Worm (Caenorhabditis elegans) whole organism, L3 larva: ENCODE measurements around the gene C17E7.9.

Experiments used
- R02D3.7 ChIP-seq: fragments of 150-350 bp; optimal IDR thresholded peaks from 2 replicates; lab custom pipeline; 2014; ENCODE audit warnings: missing biosample characterization, missing genetic modification characterization
- ZK546.5 ChIP-seq: sonication (generic microtip); optimal IDR thresholded peaks from 2 replicates; lab custom pipeline; 2017; ENCODE audit warnings: missing biosample characterization, missing genetic modification characterization
- aly-2 ChIP-seq: fragments of 150-350 bp; optimal IDR thresholded peaks from 2 replicates; lab custom pipeline; 2014; ENCODE audit warnings: missing biosample characterization, missing genetic modification characterization
- ama-1 ChIP-seq: fragments of 150-350 bp; optimal IDR thresholded peaks from 2 replicates; lab custom pipeline; 2018
- ceh-28 ChIP-seq: fragments of 150-350 bp; optimal IDR thresholded peaks from 2 replicates; lab custom pipeline; 2014; ENCODE audit warnings: missing biosample characterization, missing genetic modification reagents, missing genetic modification characterization
- ceh-9 ChIP-seq: sonication (generic microtip); optimal IDR thresholded peaks from 2 replicates; lab custom pipeline; 2018; ENCODE audit warnings: missing biosample characterization, missing genetic modification characterization
- daf-12 ChIP-seq: fragments of 150-350 bp; optimal IDR thresholded peaks from 2 replicates; lab custom pipeline; 2014; ENCODE audit warnings: missing biosample characterization, missing genetic modification reagents, missing genetic modification characterization
- egl-27 ChIP-seq: sonication (generic microtip); optimal IDR thresholded peaks from 4 replicates; lab custom pipeline; 2017; ENCODE audit warnings: missing biosample characterization, missing genetic modification reagents, missing genetic modification characterization
- egl-5 ChIP-seq: fragments of 150-350 bp; optimal IDR thresholded peaks from 2 replicates; lab custom pipeline; 2017; ENCODE audit warnings: missing biosample characterization, missing genetic modification reagents, missing genetic modification characterization, inconsistent platforms
- elt-2 ChIP-seq: sonication (generic microtip); optimal IDR thresholded peaks from 2 replicates; lab custom pipeline; 2016; ENCODE audit warnings: missing genetic modification reagents, mild to moderate bottlenecking, missing genetic modification characterization, missing compliant biosample characterization
- elt-3 ChIP-seq, 3 experiments: fragments of 150-350 bp in 1 of 3; sonication (generic microtip) in 2 of 3; optimal IDR thresholded peaks; 2 replicates in 2 of 3; 4 replicates in 1 of 3; lab custom pipeline; 2014 to 2017; ENCODE audit warnings: missing biosample characterization in 3 of 3, missing genetic modification characterization in 3 of 3
- eor-1 ChIP-seq, 2 experiments: fragments of 150-350 bp; optimal IDR thresholded peaks; 2 replicates each; lab custom pipeline; 2014 to 2018; ENCODE audit warnings: missing biosample characterization in 2 of 2, missing genetic modification characterization in 2 of 2
- fkh-10 ChIP-seq: sonication (generic microtip); optimal IDR thresholded peaks from 2 replicates; lab custom pipeline; 2017; ENCODE audit warnings: missing biosample characterization, missing genetic modification reagents, missing genetic modification characterization
- fos-1 ChIP-seq: fragments of 150-350 bp; optimal IDR thresholded peaks from 2 replicates; lab custom pipeline; 2014; ENCODE audit warnings: missing biosample characterization, missing genetic modification characterization
- hmg-11 ChIP-seq: sonication (generic microtip); optimal IDR thresholded peaks from 2 replicates; lab custom pipeline; 2016; ENCODE audit warnings: missing genetic modification characterization, missing compliant biosample characterization
- jun-1 ChIP-seq: fragments of 150-350 bp; optimal IDR thresholded peaks from 2 replicates; lab custom pipeline; 2014; ENCODE audit warnings: missing biosample characterization, missing genetic modification reagents, missing genetic modification characterization
- lin-15B ChIP-seq: fragments of 150-350 bp; optimal IDR thresholded peaks from 2 replicates; lab custom pipeline; 2014; ENCODE audit warnings: missing biosample characterization, missing genetic modification characterization
- mml-1 ChIP-seq: fragments of 150-350 bp; sonication (generic microtip); optimal IDR thresholded peaks from 3 replicates; lab custom pipeline; 2014; ENCODE audit warnings: missing biosample characterization, missing genetic modification characterization
- nfya-1 ChIP-seq: sonication (generic microtip); optimal IDR thresholded peaks from 2 replicates; lab custom pipeline; 2017; ENCODE audit warnings: missing genetic modification characterization, mild to moderate bottlenecking, missing compliant biosample characterization, antibody characterized with exemption, moderate library complexity; ENCODE audit not compliant: insufficient read depth
- nhr-11 ChIP-seq: fragments of 150-350 bp; optimal IDR thresholded peaks from 2 replicates; lab custom pipeline; 2014; ENCODE audit warnings: missing biosample characterization, missing genetic modification characterization
- nhr-23 ChIP-seq: fragments of 150-350 bp; optimal IDR thresholded peaks from 2 replicates; lab custom pipeline; 2014; ENCODE audit warnings: missing biosample characterization, missing genetic modification reagents, missing genetic modification characterization
- nhr-237 ChIP-seq: fragments of 150-350 bp; optimal IDR thresholded peaks from 2 replicates; lab custom pipeline; 2014; ENCODE audit warnings: missing biosample characterization, missing genetic modification characterization
- nhr-28 ChIP-seq: fragments of 150-350 bp; optimal IDR thresholded peaks from 2 replicates; lab custom pipeline; 2014; ENCODE audit warnings: missing biosample characterization, missing genetic modification characterization
- nhr-67 ChIP-seq: fragments of 150-350 bp; optimal IDR thresholded peaks from 2 replicates; lab custom pipeline; 2014; ENCODE audit warnings: missing biosample characterization, missing genetic modification characterization
- nhr-76 ChIP-seq: fragments of 150-350 bp; sonication (generic microtip); optimal IDR thresholded peaks from 5 replicates; lab custom pipeline; 2014; ENCODE audit warnings: missing biosample characterization, missing genetic modification characterization
- sea-2 ChIP-seq: fragments of 150-350 bp; sonication (generic microtip); optimal IDR thresholded peaks from 4 replicates; lab custom pipeline; 2014; ENCODE audit warnings: missing biosample characterization, missing genetic modification reagents, missing genetic modification characterization
- skn-1 ChIP-seq: fragments of 150-350 bp; optimal IDR thresholded peaks from 2 replicates; lab custom pipeline; 2014; ENCODE audit warnings: missing biosample characterization, missing genetic modification characterization
- snpc-4 ChIP-seq: fragments of 150-350 bp; optimal IDR thresholded peaks from 2 replicates; lab custom pipeline; 2014; ENCODE audit warnings: missing biosample characterization, missing genetic modification characterization
- unc-39 ChIP-seq: sonication (generic microtip); optimal IDR thresholded peaks from 4 replicates; lab custom pipeline; 2017; ENCODE audit warnings: missing biosample characterization, missing genetic modification characterization
- unc-62 ChIP-seq: fragments of 150-350 bp; sonication (generic microtip); optimal IDR thresholded peaks from 4 replicates; lab custom pipeline; 2014; ENCODE audit warnings: missing biosample characterization, missing genetic modification reagents, missing genetic modification characterization
- zag-1 ChIP-seq: fragments of 150-350 bp; optimal IDR thresholded peaks from 2 replicates; lab custom pipeline; 2014; ENCODE audit warnings: missing biosample characterization, missing genetic modification characterization

The C17E7.9 gene

DNA sequence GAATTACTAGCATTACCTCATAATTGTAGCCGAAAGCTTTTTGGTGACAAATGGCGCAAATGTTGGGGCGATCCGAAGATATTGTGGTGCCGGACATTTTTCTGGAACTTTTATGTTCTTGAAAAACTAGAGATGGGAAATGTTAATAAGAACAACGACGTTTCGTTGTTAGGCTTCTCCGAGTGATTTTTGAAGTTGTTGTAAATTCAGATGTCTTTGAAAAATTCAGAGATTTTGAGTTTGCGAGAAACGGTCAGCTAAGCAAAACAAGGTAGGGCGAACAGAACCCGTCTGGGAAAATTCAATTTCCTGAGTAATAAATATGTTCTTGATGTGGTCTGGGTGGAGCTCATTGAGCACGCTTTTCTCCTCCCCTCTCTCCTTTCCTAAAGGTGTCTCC is 4.6 kb downstream of the C17E7.9 start, which contains the start of gene nhr-124:
Gene nhr-124 (minus strand): TSS at position 101 of the 400 bp plus-strand sequence.
- TF ChIP-seq lin-15B (tag; lab: Kevin White, UChicago), result no peak
- TF ChIP-seq unc-39 (tag; lab: Kevin White, UChicago), result no peak
- no peak for TF ChIP-seq R02D3.7 (tag; lab: Kevin White, UChicago)
- no peak for TF ChIP-seq daf-12 (tag; lab: Kevin White, UChicago)
- no peak for TF ChIP-seq mml-1 (tag; lab: Kevin White, UChicago)
- no peak for TF ChIP-seq ceh-28 (tag; lab: Kevin White, UChicago)
- TF ChIP-seq aly-2, result no peak
- TF ChIP-seq elt-3 (tag; optimal IDR thresholded peaks at IDR 0.05; lab: Kevin White, UChicago), result no peak
- no peak for TF ChIP-seq nhr-23 (tag; lab: Kevin White, UChicago)
- no peak for TF ChIP-seq fkh-10 (GFP tag; lab: Kevin White, UChicago)

ce11 chrV:3884550-3884949 is 6.1 kb downstream of the C17E7.9 start:
- TF ChIP-seq nhr-237 (tag; lab: Kevin White, UChicago) (no peak), snpc-4 (tag; lab: Kevin White, UChicago) (no peak), nhr-28 (tag; lab: Kevin White, UChicago) (no peak), nhr-23 (tag; lab: Kevin White, UChicago) (no peak), ama-1 (lab: Kevin White, UChicago) (no peak), R02D3.7 (tag; lab: Kevin White, UChicago) (no peak), nhr-11 (tag; lab: Kevin White, UChicago) (no peak), ceh-9 (tag; lab: Kevin White, UChicago) (no peak), hmg-11 (no peak)

DNA sequence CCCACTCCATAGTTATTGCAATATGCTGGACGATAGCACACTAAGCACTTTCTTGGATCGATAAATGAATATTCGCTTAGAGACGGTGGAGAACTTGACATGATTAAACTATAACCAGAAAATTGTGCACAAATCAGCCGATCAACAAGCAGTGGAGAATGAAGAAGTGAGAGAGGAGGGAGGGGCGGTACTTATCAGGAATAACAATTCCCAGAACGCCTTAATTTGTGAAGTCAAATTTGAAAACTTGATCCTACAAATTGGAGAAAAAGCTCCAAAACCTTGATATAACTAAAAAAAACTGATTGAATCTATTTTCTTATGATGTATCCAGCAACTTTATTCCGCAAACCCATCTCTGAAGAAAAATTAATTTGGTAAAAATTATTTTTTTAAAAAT is 12.4 kb downstream of the C17E7.9 start, which contains the start of gene nhr-159:
Gene nhr-159 (minus strand): TSS at position 101 of the 400 bp plus-strand sequence.
- TF ChIP-seq skn-1 (tag; lab: Kevin White, UChicago) (no peak), ceh-9 (tag; lab: Kevin White, UChicago) (no peak), unc-62 (GFP tag; lab: Kevin White, UChicago) (no peak), mml-1 (tag; lab: Kevin White, UChicago) (no peak), hmg-11 (no peak), zag-1 (tag; lab: Kevin White, UChicago) (no peak), fkh-10 (GFP tag; lab: Kevin White, UChicago) (no peak), nhr-76 (tag; lab: Kevin White, UChicago) (no peak), sea-2 (GFP tag; lab: Kevin White, UChicago) (no peak), fos-1 (tag; lab: Kevin White, UChicago) (no peak), egl-27 (tag; lab: Kevin White, UChicago) (no peak), ZK546.5 (tag; lab: Kevin White, UChicago) (no peak), nhr-28 (tag; lab: Kevin White, UChicago) (no peak), nhr-67 (tag; lab: Kevin White, UChicago) (no peak), eor-1 (tag; optimal IDR thresholded peaks at IDR 0.05; lab: Kevin White, UChicago) (no peak), nhr-11 (tag; lab: Kevin White, UChicago) (no peak), R02D3.7 (tag; lab: Kevin White, UChicago) (no peak)

DNA sequence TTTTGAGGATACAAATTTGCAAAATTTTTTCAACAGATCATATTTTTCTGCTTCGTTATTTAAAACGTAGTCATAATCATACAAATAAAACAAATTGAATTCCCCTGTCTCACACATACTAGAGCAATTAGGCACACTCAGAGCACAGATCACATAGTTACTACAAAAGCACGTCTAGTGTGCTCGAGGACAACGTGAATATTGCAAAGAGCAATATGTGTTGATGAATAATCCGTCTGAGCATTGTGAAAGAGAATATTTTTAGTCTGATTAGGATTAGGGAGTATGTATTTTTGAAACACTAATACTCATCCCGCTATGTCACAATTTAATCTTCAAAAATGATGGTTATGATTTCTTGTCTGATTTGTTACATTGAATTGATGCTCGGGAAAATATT is 13.4 kb downstream of the C17E7.9 start:
- TF ChIP-seq nfya-1 (tag; lab: Kevin White, UChicago) (no peak), unc-39 (tag; lab: Kevin White, UChicago) (no peak), jun-1 (tag; lab: Kevin White, UChicago) (no peak), unc-62 (GFP tag; lab: Kevin White, UChicago) (no peak), egl-5 (tag; lab: Kevin White, UChicago) (no peak), zag-1 (tag; lab: Kevin White, UChicago) (no peak), elt-2 (tag; lab: Kevin White, UChicago) (no peak)

ce11 chrV:3874102-3874744 is 16.4 kb downstream of the C17E7.9 start, which contains the start of gene nhr-158:
TSS of gene nhr-158 (minus strand) at chrV:3874152.
- TF ChIP-seq sea-2 (GFP tag; lab: Kevin White, UChicago) (no peak), skn-1 (tag; lab: Kevin White, UChicago) (peak; percentile 6), nhr-28 (tag; lab: Kevin White, UChicago) (no peak), aly-2 (no peak)
